Fruit fly (Drosophila melanogaster) whole organism, embryonic: ENCODE results near the gene meso18E.
A peak's percentile ranks its signal among the peaks of the same experiment; 100 is the strongest.

Experiments used
- BEAF-32 ChIP-seq: fragments of 200-800 bp; sonication (Bioruptor generic); optimal IDR thresholded peaks from 3 replicates; lab custom pipeline; 2017; ENCODE audit warnings: missing biosample characterization, missing genetic modification characterization, mild to moderate bottlenecking, moderate library complexity, missing genetic modification reagents
- CG11247 ChIP-seq: fragments of 200-800 bp; sonication (Bioruptor generic); IDR thresholded peaks from 2 replicates; pipeline ENCODE4 v1.3.6; 2022; ENCODE audit warnings: missing biosample characterization, missing genetic modification characterization
- CG12104 ChIP-seq: fragments of 200-800 bp; sonication (Bioruptor generic); optimal IDR thresholded peaks from 3 replicates; lab custom pipeline; 2016; ENCODE audit warnings: missing biosample characterization, missing genetic modification characterization
- CG14014 ChIP-seq: fragments of 200-800 bp; sonication (Bioruptor generic); IDR thresholded peaks from 2 replicates; pipeline ENCODE4 v1.3.6; 2022; ENCODE audit warnings: missing biosample characterization, missing genetic modification characterization
- CG15269 ChIP-seq: fragments of 200-800 bp; sonication (Bioruptor generic); optimal IDR thresholded peaks from 2 replicates; lab custom pipeline; 2018; ENCODE audit warnings: missing biosample characterization, mild to moderate bottlenecking, missing genetic modification characterization, moderate library complexity
- CG16863 ChIP-seq: fragments of 200-800 bp; sonication (Bioruptor generic); optimal IDR thresholded peaks from 3 replicates; lab custom pipeline; 2016; ENCODE audit warnings: missing biosample characterization, missing genetic modification characterization
- CG17186 ChIP-seq: fragments of 200-800 bp; sonication (Bioruptor generic); optimal IDR thresholded peaks from 3 replicates; lab custom pipeline; 2017; ENCODE audit warnings: missing biosample characterization, missing genetic modification reagents, missing genetic modification characterization
- CG17359 ChIP-seq: fragments of 200-800 bp; sonication (Bioruptor generic); optimal IDR thresholded peaks from 3 replicates; lab custom pipeline; 2018; ENCODE audit warnings: missing biosample characterization, mild to moderate bottlenecking, missing genetic modification characterization, moderate library complexity
- CG2199 ChIP-seq: fragments of 200-800 bp; sonication (Bioruptor generic); IDR thresholded peaks from 3 replicates; pipeline ENCODE4 v1.3.6; 2022; ENCODE audit warnings: missing biosample characterization, missing genetic modification characterization
- CG31365 ChIP-seq: fragments of 200-800 bp; sonication (Bioruptor generic); optimal IDR thresholded peaks from 2 replicates; lab custom pipeline; 2018; ENCODE audit warnings: missing biosample characterization, mild to moderate bottlenecking, missing genetic modification characterization
- CG3163 ChIP-seq: fragments of 200-800 bp; sonication (Bioruptor generic); optimal IDR thresholded peaks from 3 replicates; lab custom pipeline; 2016; ENCODE audit warnings: missing biosample characterization, missing genetic modification characterization
- CG3281 ChIP-seq: fragments of 200-800 bp; sonication (Bioruptor generic); optimal IDR thresholded peaks from 3 replicates; lab custom pipeline; 2017; ENCODE audit warnings: missing biosample characterization, mild to moderate bottlenecking, missing genetic modification characterization
- CG3838 ChIP-seq: fragments of 200-800 bp; sonication (Bioruptor generic); optimal IDR thresholded peaks from 3 replicates; lab custom pipeline; 2016; ENCODE audit warnings: missing biosample characterization, missing genetic modification characterization
- CG3995 ChIP-seq: fragments of 200-800 bp; sonication (Bioruptor generic); optimal IDR thresholded peaks from 3 replicates; lab custom pipeline; 2016; ENCODE audit warnings: missing biosample characterization, missing genetic modification characterization
- CG7271 ChIP-seq: fragments of 200-800 bp; sonication (Bioruptor generic); optimal IDR thresholded peaks from 2 replicates; lab custom pipeline; 2018; ENCODE audit warnings: missing biosample characterization, mild to moderate bottlenecking, missing genetic modification characterization, moderate library complexity
- CG7839 ChIP-seq: fragments of 200-800 bp; sonication (Bioruptor generic); optimal IDR thresholded peaks from 3 replicates; lab custom pipeline; 2018; ENCODE audit warnings: missing biosample characterization, mild to moderate bottlenecking, missing genetic modification characterization, moderate library complexity
- CG9797 ChIP-seq: fragments of 200-800 bp; sonication (Bioruptor generic); optimal IDR thresholded peaks from 3 replicates; lab custom pipeline; 2018; ENCODE audit warnings: missing biosample characterization, mild to moderate bottlenecking, missing genetic modification characterization
- CkIIα-i1 ChIP-seq: fragments of 200-800 bp; sonication (Bioruptor generic); IDR thresholded peaks from 2 replicates; pipeline ENCODE4 v1.3.6; 2022; ENCODE audit warnings: missing biosample characterization, missing genetic modification characterization
- CoRest ChIP-seq: fragments of 200-800 bp; sonication (Bioruptor generic); optimal IDR thresholded peaks from 3 replicates; lab custom pipeline; 2018; ENCODE audit warnings: missing biosample characterization, mild to moderate bottlenecking, missing genetic modification characterization, moderate library complexity
- Dad ChIP-seq: fragments of 200-800 bp; sonication (Bioruptor generic); optimal IDR thresholded peaks from 3 replicates; lab custom pipeline; 2016; ENCODE audit warnings: missing biosample characterization, missing genetic modification characterization
- Hr78 ChIP-seq, 2 experiments: fragments of 200-800 bp in 1 of 2; fragments of >200 bp in 1 of 2; sonication (Bioruptor generic) in 1 of 2; optimal IDR thresholded peaks; 2 replicates each; lab custom pipeline; 2017 to 2019; ENCODE audit warnings: missing biosample characterization in 2 of 2, missing genetic modification characterization in 2 of 2, mild to moderate bottlenecking in 1 of 2, moderate library complexity in 1 of 2
- Mes4 ChIP-seq: fragments of 200-800 bp; sonication (Bioruptor generic); optimal IDR thresholded peaks from 2 replicates; lab custom pipeline; 2016; ENCODE audit warnings: missing biosample characterization, missing genetic modification characterization
- Mrtf ChIP-seq: fragments of 200-800 bp; sonication (Bioruptor generic); IDR thresholded peaks from 3 replicates; pipeline ENCODE4 v1.3.6; 2022; ENCODE audit warnings: missing biosample characterization, missing genetic modification characterization
- NC2α ChIP-seq: fragments of 200-800 bp; sonication (Bioruptor generic); optimal IDR thresholded peaks from 2 replicates; lab custom pipeline; 2016; ENCODE audit warnings: missing biosample characterization, missing genetic modification characterization
- Oli ChIP-seq: fragments of 200-800 bp; sonication (Bioruptor generic); optimal IDR thresholded peaks from 2 replicates; lab custom pipeline; 2018; ENCODE audit warnings: missing biosample characterization, mild to moderate bottlenecking, missing genetic modification characterization, moderate library complexity
- Six4 ChIP-seq: fragments of 200-800 bp; sonication (Bioruptor generic); optimal IDR thresholded peaks from 2 replicates; lab custom pipeline; 2016; ENCODE audit warnings: missing biosample characterization, missing genetic modification characterization
- abd-A ChIP-seq: fragments of 200-800 bp; sonication (Bioruptor generic); optimal IDR thresholded peaks from 3 replicates; lab custom pipeline; 2019; ENCODE audit warnings: missing biosample characterization, mild to moderate bottlenecking, missing genetic modification characterization, moderate library complexity
- ato ChIP-seq: fragments of 200-800 bp; sonication (Bioruptor generic); IDR thresholded peaks from 2 replicates; pipeline ENCODE4 v1.3.6; 2022; ENCODE audit warnings: missing biosample characterization, missing genetic modification characterization; ENCODE audit not compliant: partially characterized antibody
- az2 ChIP-seq: fragments of 200-800 bp; sonication (Bioruptor generic); optimal IDR thresholded peaks from 3 replicates; lab custom pipeline; 2016; ENCODE audit warnings: missing biosample characterization, missing genetic modification characterization
- cad ChIP-seq: fragments of >200 bp; optimal IDR thresholded peaks from 2 replicates; lab custom pipeline; 2017; ENCODE audit warnings: missing biosample characterization, missing genetic modification characterization
- croc ChIP-seq: fragments of 200-800 bp; sonication (Bioruptor generic); conservative IDR thresholded peaks from 3 replicates; pipeline ENCODE4 v1.3.6; 2022; ENCODE audit warnings: missing biosample characterization, missing genetic modification characterization
- crol ChIP-seq: fragments of 200-800 bp; sonication (Bioruptor generic); IDR thresholded peaks from 2 replicates; pipeline ENCODE4 v1.3.6; 2022; ENCODE audit warnings: missing biosample characterization, missing genetic modification characterization
- dati ChIP-seq: fragments of 200-800 bp; sonication (Bioruptor generic); IDR thresholded peaks from 2 replicates; pipeline ENCODE4 v1.3.6; 2022; ENCODE audit warnings: missing biosample characterization, missing genetic modification characterization
- dysf ChIP-seq: fragments of 200-800 bp; sonication (Bioruptor generic); IDR thresholded peaks from 3 replicates; pipeline ENCODE4 v1.3.6; 2022; ENCODE audit warnings: missing biosample characterization, missing genetic modification characterization
- fu2 ChIP-seq: fragments of 200-800 bp; sonication (Bioruptor generic); optimal IDR thresholded peaks from 2 replicates; lab custom pipeline; 2016; ENCODE audit warnings: missing biosample characterization, missing genetic modification characterization
- gcm ChIP-seq: fragments of 200-800 bp; sonication (Bioruptor generic); optimal IDR thresholded peaks from 2 replicates; lab custom pipeline; 2019; ENCODE audit warnings: missing biosample characterization, mild to moderate bottlenecking, missing genetic modification characterization, moderate library complexity
- gsb-n ChIP-seq: fragments of 200-800 bp; sonication (Bioruptor generic); optimal IDR thresholded peaks from 3 replicates; lab custom pipeline; 2018; ENCODE audit warnings: missing biosample characterization, mild to moderate bottlenecking, missing genetic modification characterization
- her ChIP-seq: fragments of 200-800 bp; sonication (Bioruptor generic); optimal IDR thresholded peaks from 2 replicates; lab custom pipeline; 2016; ENCODE audit warnings: missing biosample characterization, missing genetic modification characterization
- lola ChIP-seq, 3 experiments: fragments of >200 bp in 2 of 3; fragments of 200-800 bp in 1 of 3; sonication (Bioruptor generic) in 1 of 3; optimal IDR thresholded peaks; 2 replicates each; lab custom pipeline; 2017 to 2019; ENCODE audit warnings: missing biosample characterization in 3 of 3, missing genetic modification characterization in 3 of 3, mild to moderate bottlenecking in 1 of 3, moderate library complexity in 1 of 3
- luna ChIP-seq: fragments of 200-800 bp; sonication (Bioruptor generic); optimal IDR thresholded peaks from 2 replicates; lab custom pipeline; 2016; ENCODE audit warnings: missing biosample characterization, missing genetic modification characterization
- maf-S ChIP-seq: fragments of 200-800 bp; sonication (Bioruptor generic); optimal IDR thresholded peaks from 2 replicates; lab custom pipeline; 2016; ENCODE audit warnings: missing biosample characterization, missing genetic modification characterization
- nau ChIP-seq: fragments of 200-800 bp; sonication (Bioruptor generic); optimal IDR thresholded peaks from 3 replicates; lab custom pipeline; 2017; ENCODE audit warnings: missing biosample characterization, mild to moderate bottlenecking, missing genetic modification characterization, missing genetic modification reagents
- pho ChIP-seq: fragments of 200-800 bp; sonication (Bioruptor generic); optimal IDR thresholded peaks from 2 replicates; lab custom pipeline; 2016; ENCODE audit warnings: missing biosample characterization, missing genetic modification characterization
- salm ChIP-seq: fragments of 200-800 bp; sonication (Bioruptor generic); optimal IDR thresholded peaks from 2 replicates; lab custom pipeline; 2018; ENCODE audit warnings: missing biosample characterization, mild to moderate bottlenecking, missing genetic modification characterization
- sens-2 ChIP-seq: fragments of 200-800 bp; sonication (Bioruptor generic); IDR thresholded peaks from 2 replicates; pipeline ENCODE4 v1.3.6; 2022; ENCODE audit warnings: missing biosample characterization, missing genetic modification characterization
- sim ChIP-seq: fragments of 200-800 bp; sonication (Bioruptor generic); IDR thresholded peaks from 2 replicates; pipeline ENCODE4 v1.3.6; 2022; ENCODE audit warnings: missing biosample characterization, missing genetic modification characterization
- tll ChIP-seq, 2 experiments: fragments of 200-800 bp in 1 of 2; fragments of >200 bp in 1 of 2; sonication (Bioruptor generic) in 1 of 2; optimal IDR thresholded peaks; 2 replicates each; lab custom pipeline; 2017 to 2019; ENCODE audit warnings: missing biosample characterization in 2 of 2, missing genetic modification characterization in 2 of 2, mild to moderate bottlenecking in 1 of 2, moderate library complexity in 1 of 2
- unpg ChIP-seq: fragments of 200-800 bp; sonication (Bioruptor generic); optimal IDR thresholded peaks from 3 replicates; lab custom pipeline; 2018; ENCODE audit warnings: missing biosample characterization, mild to moderate bottlenecking, missing genetic modification characterization, moderate library complexity
- vfl ChIP-seq: fragments of 200-800 bp; sonication (Bioruptor generic); optimal IDR thresholded peaks from 2 replicates; lab custom pipeline; 2016; ENCODE audit warnings: missing biosample characterization, missing genetic modification characterization

Gene meso18E

dm6 chrX:19692951-19693698 lies 19.7 kb downstream of the meso18E start, which contains the start of gene Mer (continued):
- TF ChIP-seq dati (GFP tag; lab: Robert Waterston, UW): peak; percentile 63; the same call in 1 of the 2 replicates
- TF ChIP-seq CG16863 (GFP tag; lab: Kevin White, UChicago): peak; percentile 85
- TF ChIP-seq tll (GFP tag; optimal IDR thresholded peaks at IDR 0.05; lab: Kevin White, UChicago): no peak
- TF ChIP-seq sens-2: 0 out of 2 replicates have a peak, but pooled peaks have one; percentile 58
- TF ChIP-seq unpg: peak; percentile 90
- peak; percentile 78 for TF ChIP-seq Six4 (GFP tag; lab: Kevin White, UChicago)
- peak; percentile 81 for TF ChIP-seq CoRest (tag; lab: Kevin White, UChicago)
- peak; percentile 76 for TF ChIP-seq vfl (GFP tag; lab: Kevin White, UChicago)
- peak; percentile 76 for TF ChIP-seq Oli
- TF ChIP-seq CG14014 (GFP tag; lab: Robert Waterston, UW): peak; percentile 76
- TF ChIP-seq CG11247: peak; percentile 69
- TF ChIP-seq NC2α (GFP tag; lab: Kevin White, UChicago): peak; percentile 46
- peak; percentile 34 for TF ChIP-seq BEAF-32 (GFP tag; lab: Kevin White, UChicago)
- TF ChIP-seq CG9797 (GFP tag; lab: Kevin White, UChicago): peak; percentile 67
- peak; percentile 72 for TF ChIP-seq CG31365 (tag; lab: Kevin White, UChicago)
- peak; percentile 67 for TF ChIP-seq sim (GFP tag; lab: Robert Waterston, UW)
- TF ChIP-seq CG3163: peak; percentile 72
- peak; percentile 46 for TF ChIP-seq CG17186 (GFP tag; lab: Kevin White, UChicago)
- peak; percentile 24; the same call in 1 of the 2 replicates for TF ChIP-seq crol (GFP tag; lab: Robert Waterston, UW)
- no peak for TF ChIP-seq nau
- peak; percentile 65 for TF ChIP-seq croc (GFP tag; lab: Robert Waterston, UW)
- TF ChIP-seq gcm (GFP tag; lab: Kevin White, UChicago): peak; percentile 83
- peak; percentile 85 for TF ChIP-seq Mrtf (GFP tag; lab: Robert Waterston, UW)
- no peak for TF ChIP-seq CG3838 (GFP tag; lab: Kevin White, UChicago)
- 0 out of 3 replicates have a peak, but pooled peaks have one; percentile 53 for TF ChIP-seq CG2199 (GFP tag; lab: Robert Waterston, UW)
- TF ChIP-seq pho (GFP tag; lab: Kevin White, UChicago): peak; percentile 72
- peak; percentile 67 for TF ChIP-seq az2 (GFP tag; lab: Kevin White, UChicago)
- TF ChIP-seq her (GFP tag; lab: Kevin White, UChicago): peak; percentile 91
- TF ChIP-seq cad: no peak
- TF ChIP-seq CG17359 (tag; lab: Kevin White, UChicago): peak; percentile 80
- peak; percentile 44 for TF ChIP-seq CG3995 (GFP tag; lab: Kevin White, UChicago)
- peak; percentile 6 for TF ChIP-seq CG12104
- TF ChIP-seq CG7271 (tag; lab: Kevin White, UChicago): no peak
- TF ChIP-seq Dad (GFP tag; lab: Kevin White, UChicago): peak; percentile 80
- TF ChIP-seq dysf (GFP tag; lab: Robert Waterston, UW): peak; percentile 90
- peak; percentile 86 for TF ChIP-seq CG15269
- TF ChIP-seq gsb-n (tag; lab: Kevin White, UChicago): peak; percentile 65
- peak; percentile 65 for TF ChIP-seq luna (GFP tag; lab: Kevin White, UChicago)
- TF ChIP-seq CG7839 (tag; lab: Kevin White, UChicago): peak; percentile 85
- TF ChIP-seq abd-A (tag; lab: Kevin White, UChicago): no peak
- peak; percentile 66 for TF ChIP-seq salm
- TF ChIP-seq Hr78 (GFP tag; optimal IDR thresholded peaks at IDR 0.05; lab: Kevin White, UChicago): no peak
- peak in 1 of 3 experiments; percentile 74 for TF ChIP-seq lola (GFP tag; optimal IDR thresholded peaks at IDR 0.05; lab: Kevin White, UChicago)
- TF ChIP-seq CkIIα-i1 (GFP tag; lab: Robert Waterston, UW): no peak
- TF ChIP-seq fu2 (GFP tag; lab: Kevin White, UChicago): peak; percentile 78
- peak; percentile 90 for TF ChIP-seq CG3281 (GFP tag; lab: Kevin White, UChicago)
- TF ChIP-seq ato: no peak
- peak; percentile 81 for TF ChIP-seq maf-S (GFP tag; lab: Kevin White, UChicago)
- peak; percentile 71 for TF ChIP-seq Mes4 (GFP tag; lab: Kevin White, UChicago)
